Worm (Caenorhabditis elegans): ENCODE results near the gene C44H9.4.
"Not testable (repeated sequence)": the region's sequence is repeated elsewhere in the genome, so short reads cannot be mapped to it uniquely, and the experiment has no call there.

The C44H9.4 gene

ce11 chrV:12814481-12814882 is 21.0 kb upstream of the C44H9.4 start:
- TF ChIP-seq unc-62 (GFP tag; optimal IDR thresholded peaks at IDR 0.05): no peak

DNA sequence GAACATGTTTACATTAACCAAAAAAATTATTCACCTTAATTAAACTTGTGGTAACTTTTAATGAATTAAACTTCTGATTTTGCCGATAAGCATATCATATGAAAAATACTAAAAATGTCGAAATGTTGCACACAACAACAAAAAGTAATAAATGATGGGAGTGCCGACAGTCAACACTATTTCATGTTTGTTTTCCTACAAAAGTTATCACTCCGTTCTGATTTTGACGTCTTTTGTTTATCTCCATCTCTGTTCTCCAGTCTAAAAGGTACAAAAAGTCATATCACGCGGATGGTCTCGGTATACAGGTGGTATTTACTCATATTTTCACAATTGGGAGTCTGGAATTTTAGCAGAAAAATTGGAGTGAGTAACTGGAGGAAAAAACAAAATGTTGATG is 20.1 kb upstream of the C44H9.4 start:
- TF ChIP-seq unc-62 (GFP tag; optimal IDR thresholded peaks at IDR 0.05): no peak

- TF ChIP-seq unc-62 (GFP tag; optimal IDR thresholded peaks at IDR 0.05): no peak
These were observed 18.8 kb upstream of the C44H9.4 start for ce11 chrV:12816672-12817071.

ce11 chrV:12818486-12818885 is 17.0 kb upstream of the C44H9.4 start:
- TF ChIP-seq unc-62 (GFP tag; optimal IDR thresholded peaks at IDR 0.05): no peak

- TF ChIP-seq unc-62 (GFP tag; optimal IDR thresholded peaks at IDR 0.05): no peak
These were observed 16.3 kb upstream of the C44H9.4 start for ce11 chrV:12819155-12819554.

DNA sequence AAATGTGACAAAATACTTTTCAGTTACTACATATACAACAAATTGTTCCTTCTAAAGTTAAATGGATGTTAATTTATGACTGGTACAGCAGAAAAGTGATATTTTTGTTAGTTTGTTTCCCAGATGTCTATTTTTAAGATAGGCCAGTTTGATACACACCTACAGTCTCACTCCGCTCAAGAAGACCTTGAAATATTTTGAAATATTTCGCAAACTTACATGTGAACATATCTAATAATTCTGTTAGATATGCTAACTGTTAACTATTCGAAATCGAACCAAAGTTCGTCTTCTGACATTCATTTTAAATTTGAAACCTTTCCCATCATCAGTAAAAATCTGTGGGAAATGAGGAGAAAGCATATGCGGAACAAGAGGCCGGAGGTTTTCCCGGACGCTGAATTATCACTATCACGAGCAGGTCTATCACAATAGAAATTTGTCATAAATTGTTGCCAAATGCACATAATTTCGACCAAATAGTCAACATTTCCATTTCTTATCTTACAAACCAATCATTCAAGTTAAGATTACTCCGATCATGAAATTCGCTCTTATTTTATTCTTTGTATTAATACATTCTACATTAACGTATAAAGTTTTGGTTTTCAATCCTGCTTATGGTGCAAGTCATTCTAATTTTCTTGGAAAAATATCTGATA is 15.6 kb upstream of the C44H9.4 start, which contains the start of the genes ZC443.4 and ugt-18:
TSS of gene ZC443.4 (minus strand) at position 95 of the 662 bp plus-strand sequence.
TSS of gene ugt-18 (plus strand) at position 469 of the 662 bp plus-strand sequence.
- TF ChIP-seq unc-62 (GFP tag; optimal IDR thresholded peaks at IDR 0.05): no peak

- no peak for TF ChIP-seq unc-62 (GFP tag; optimal IDR thresholded peaks at IDR 0.05)
These were observed 13.4 kb upstream of the C44H9.4 start for ce11 chrV:12822065-12822464.

- no peak for TF ChIP-seq unc-62 (GFP tag; optimal IDR thresholded peaks at IDR 0.05)
These were observed 10.7 kb upstream of the C44H9.4 start, which contains the start of gene ugt-16 for ce11 chrV:12824777-12825176. ugt-16 (plus strand) TSS chrV:12825024.

ce11 chrV:12827219-12827618 is 8.3 kb upstream of the C44H9.4 start, which contains the start of gene ugt-15:
ugt-15 (plus strand) TSS chrV:12827519.
- TF ChIP-seq unc-62 (GFP tag; optimal IDR thresholded peaks at IDR 0.05): no peak

- no peak for TF ChIP-seq unc-62 (GFP tag; optimal IDR thresholded peaks at IDR 0.05)
These were observed 9.3 kb downstream of the C44H9.4 start for ce11 chrV:12844748-12845147.

DNA sequence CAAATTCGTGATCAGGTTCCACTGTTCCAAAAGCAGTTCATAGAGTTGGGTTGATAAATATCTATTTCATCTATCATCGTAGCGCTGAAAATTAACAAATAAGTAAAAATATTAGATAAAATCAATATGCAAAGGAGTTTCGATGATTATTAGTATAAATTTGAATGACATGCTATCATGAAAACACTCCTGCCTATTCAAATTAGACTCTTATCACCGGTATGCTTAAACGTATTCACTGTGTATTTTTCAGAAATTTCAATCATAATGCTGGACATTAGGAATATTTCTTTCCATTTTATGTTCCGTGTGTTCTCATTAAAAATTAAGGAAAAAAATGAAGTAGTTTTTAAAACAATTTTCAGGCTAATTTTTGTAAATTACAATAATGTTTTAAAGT is 9.8 kb downstream of the C44H9.4 start, which contains the start of gene C44H9.6:
TSS of gene C44H9.6 (minus strand) at position 101 of the 400 bp plus-strand sequence.
- no peak for TF ChIP-seq unc-62 (GFP tag; optimal IDR thresholded peaks at IDR 0.05)

DNA sequence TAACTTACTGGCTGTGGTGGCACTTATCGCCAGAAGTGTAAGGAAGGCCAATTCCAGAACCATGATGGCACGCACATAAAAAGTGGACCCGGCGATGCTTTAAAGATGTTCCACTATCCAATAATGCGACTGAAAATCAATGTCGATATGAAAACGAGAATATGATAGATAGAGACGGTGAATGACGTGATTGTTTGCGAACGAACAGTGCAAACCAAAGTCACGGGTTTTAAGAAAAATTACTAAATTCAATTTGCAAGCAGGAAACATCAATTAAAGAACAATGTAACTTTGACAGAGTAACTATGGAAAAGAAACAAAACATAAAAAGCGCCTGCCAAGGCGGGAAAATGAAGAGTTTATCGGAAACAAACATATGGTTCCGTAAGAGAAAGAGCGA is 14.2 kb downstream of the C44H9.4 start, which contains the start of gene C44H9.5:
TSS of gene C44H9.5 (minus strand) at position 129 of the 400 bp plus-strand sequence.
- no peak for TF ChIP-seq unc-62 (GFP tag; optimal IDR thresholded peaks at IDR 0.05)

- TF ChIP-seq unc-62 (GFP tag; optimal IDR thresholded peaks at IDR 0.05): no peak
These were observed 16.9 kb downstream of the C44H9.4 start for ce11 chrV:12852355-12852754.

- no peak for TF ChIP-seq unc-62 (GFP tag; optimal IDR thresholded peaks at IDR 0.05)
These were observed 19.3 kb downstream of the C44H9.4 start, which contains the start of gene C44H9.7 for ce11 chrV:12854766-12855165. C44H9.7 (minus strand) TSS chrV:12854866.

DNA sequence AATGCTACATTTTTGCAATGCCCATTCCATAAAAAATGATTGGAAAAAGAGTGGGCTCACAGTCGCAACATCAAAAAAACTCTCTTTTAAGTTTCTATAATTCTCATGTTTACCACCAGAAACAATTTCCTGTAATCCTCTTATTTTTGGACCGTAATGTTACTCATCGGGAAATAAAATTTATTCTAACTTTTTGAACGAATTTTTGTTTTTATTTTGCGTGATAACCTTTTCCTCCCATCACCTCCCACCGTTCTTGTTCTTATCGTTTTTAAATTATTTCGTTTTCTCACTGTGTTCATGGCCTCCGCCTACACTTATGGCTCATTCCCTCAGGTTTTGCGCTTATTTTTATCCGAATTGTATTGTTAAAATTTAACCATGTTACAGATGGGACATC is 23.7 kb downstream of the C44H9.4 start, which contains the start of gene anp-1:
TSS of gene anp-1 (plus strand) at position 301 of the 400 bp plus-strand sequence.
- no peak for TF ChIP-seq unc-62 (GFP tag; optimal IDR thresholded peaks at IDR 0.05)

- not testable (repeated sequence) for TF ChIP-seq unc-62 (GFP tag; optimal IDR thresholded peaks at IDR 0.05)
These were observed 30.1 kb downstream of the C44H9.4 start, which contains the start of gene T07F10.5 for ce11 chrV:12865615-12866014. T07F10.5 (plus strand) TSS chrV:12865915.

DNA sequence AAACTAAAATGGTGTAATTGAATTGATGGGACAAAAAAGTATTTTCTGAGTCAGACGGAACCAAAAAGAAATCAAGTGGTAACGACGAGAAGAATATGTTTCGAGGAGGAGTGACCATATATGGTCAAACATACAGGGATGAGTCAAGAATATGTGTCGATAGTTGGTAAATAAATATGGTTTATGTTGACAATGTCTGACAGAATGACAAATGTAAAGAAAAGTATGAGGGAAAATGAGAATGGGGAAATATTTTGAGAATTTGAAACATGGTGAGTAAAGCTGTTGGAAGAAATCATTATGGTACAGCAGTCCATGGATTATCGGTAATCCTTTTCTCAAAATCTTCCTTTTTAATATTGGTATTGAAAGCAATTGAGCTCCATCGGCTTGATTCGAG is 32.5 kb downstream of the C44H9.4 start, which contains the start of gene nspg-1:
TSS of gene nspg-1 (minus strand) at position 101 of the 400 bp plus-strand sequence.
- no peak for TF ChIP-seq unc-62 (GFP tag; optimal IDR thresholded peaks at IDR 0.05)

All from whole organism, dauer.